Fruit fly (Drosophila melanogaster): ENCODE measurements around the gene Bre1.

Gene Bre1

dm6 chr3L:5810633-5811341, 16.8 kb upstream of the Bre1 start, which contains the start of the genes S6k and kri (continued):
- TF ChIP-seq slbo (GFP tag; IDR thresholded peaks at IDR 0.05) (no peak), Oli (tag; optimal IDR thresholded peaks at IDR 0.05) (no peak), Bgb (GFP tag; IDR thresholded peaks at IDR 0.05; ENCODE audit: partially characterized antibody) (no peak; the same call in 1 of the 2 replicates), CG11695 (GFP tag; IDR thresholded peaks at IDR 0.05) (no peak), sc (optimal IDR thresholded peaks at IDR 0.05) (no peak), sc (GFP tag; optimal IDR thresholded peaks at IDR 0.05) (no peak), CG9817 (tag; optimal IDR thresholded peaks at IDR 0.05) (no peak), Deaf1 (tag; optimal IDR thresholded peaks at IDR 0.05) (peak; percentile 82), oc (tag; optimal IDR thresholded peaks at IDR 0.05) (no peak), chinmo (GFP tag; IDR thresholded peaks at IDR 0.05; ENCODE audit: partially characterized antibody) (peak; percentile 92; the same call in 2 of the 4 replicates), Ravus (GFP tag; IDR thresholded peaks at IDR 0.05) (no peak), Max (GFP tag; optimal IDR thresholded peaks at IDR 0.05) (peak; percentile 94), H2.0 (GFP tag; IDR thresholded peaks at IDR 0.05) (no peak), NK7.1 (GFP tag; optimal IDR thresholded peaks at IDR 0.05) (no peak), zfh2 (GFP tag; optimal IDR thresholded peaks at IDR 0.05) (no peak), sqz (GFP tag; optimal IDR thresholded peaks at IDR 0.05) (no peak), NC2β (GFP tag; optimal IDR thresholded peaks at IDR 0.05) (peak; percentile 37), Nf-YB (GFP tag; optimal IDR thresholded peaks at IDR 0.05) (no peak), trh (GFP tag; optimal IDR thresholded peaks at IDR 0.05) (no peak), pfk (GFP tag; optimal IDR thresholded peaks at IDR 0.05) (no peak), CG8944 (GFP tag; optimal IDR thresholded peaks at IDR 0.05) (no peak), CG12071 (GFP tag; optimal IDR thresholded peaks at IDR 0.05) (no peak), CG42726 (GFP tag; IDR thresholded peaks at IDR 0.05; ENCODE audit: partially characterized antibody) (0 out of 2 replicates have a peak, but pooled peaks have one; percentile 15), ci (GFP tag; IDR thresholded peaks at IDR 0.05) (peak; percentile 56), CG5953 (GFP tag; IDR thresholded peaks at IDR 0.05) (no peak), ase (GFP tag; IDR thresholded peaks at IDR 0.05) (no peak), maf-S (GFP tag; optimal IDR thresholded peaks at IDR 0.05) (no peak), bsh (GFP tag; optimal IDR thresholded peaks at IDR 0.05) (no peak), E2f1 (GFP tag; IDR thresholded peaks at IDR 0.05) (no peak), vvl (GFP tag; IDR thresholded peaks at IDR 0.05) (peak; percentile 44; the same call in 1 of the 2 replicates), Chrac-16 (GFP tag; optimal IDR thresholded peaks at IDR 0.05) (no peak), Doc3 (GFP tag; IDR thresholded peaks at IDR 0.05; ENCODE audit: partially characterized antibody) (no peak), ken (GFP tag; IDR thresholded peaks at IDR 0.05) (no peak), sr (GFP tag; IDR thresholded peaks at IDR 0.05) (peak; percentile 13; the same call in 1 of the 3 replicates), CG13296 (GFP tag; optimal IDR thresholded peaks at IDR 0.05) (peak; percentile 14), caup (GFP tag; optimal IDR thresholded peaks at IDR 0.05; ENCODE audit: severe bottlenecking) (no peak), shn (GFP tag; optimal IDR thresholded peaks at IDR 0.05) (no peak), phol (tag; optimal IDR thresholded peaks at IDR 0.05) (peak; percentile 37), bigmax (GFP tag; optimal IDR thresholded peaks at IDR 0.05) (peak; percentile 46), CG30020 (tag; optimal IDR thresholded peaks at IDR 0.05) (peak; percentile 9), vnd (GFP tag; IDR thresholded peaks at IDR 0.05; ENCODE audit: partially characterized antibody) (0 out of 3 replicates have a peak, but pooled peaks have one; percentile 37), Usf (GFP tag; optimal IDR thresholded peaks at IDR 0.05) (no peak), CG1832 (GFP tag; optimal IDR thresholded peaks at IDR 0.05) (no peak), CG31224 (GFP tag; IDR thresholded peaks at IDR 0.05) (no peak), so (GFP tag; IDR thresholded peaks at IDR 0.05) (no peak), HLH3B (GFP tag; IDR thresholded peaks at IDR 0.05) (no peak), CG13894 (tag; optimal IDR thresholded peaks at IDR 0.05) (peak; percentile 42), Kr (GFP tag; optimal IDR thresholded peaks at IDR 0.05) (no peak), sens (GFP tag) (no peak)

Data from whole organism, embryonic.